Worm (Caenorhabditis elegans) whole organism, young adult: ENCODE measurements around the gene F08G12.1.

Experiments used
- F49E8.2 ChIP-seq: sonication (generic microtip); optimal IDR thresholded peaks from 3 replicates; lab custom pipeline; 2017; ENCODE audit warnings: missing genetic modification characterization, mild to moderate bottlenecking, missing compliant biosample characterization, antibody characterized with exemption, moderate library complexity; ENCODE audit not compliant: insufficient read depth
- ceh-58 ChIP-seq: fragments of 200-800 bp; sonication (Bioruptor generic); IDR thresholded peaks from 2 replicates; pipeline ENCODE4 v1.3.6; 2022; ENCODE audit warnings: missing genetic modification characterization, missing compliant biosample characterization
- ekl-4 ChIP-seq: fragments of 200-800 bp; sonication (Bioruptor generic); IDR thresholded peaks from 2 replicates; pipeline ENCODE4 v1.3.6; 2022; ENCODE audit warnings: missing genetic modification reagents, missing genetic modification characterization, missing compliant biosample characterization
- sptf-2 ChIP-seq: fragments of 200-800 bp; sonication (Bioruptor generic); optimal IDR thresholded peaks from 2 replicates; lab custom pipeline; 2018; ENCODE audit warnings: mild to moderate bottlenecking, missing genetic modification characterization, missing compliant biosample characterization

DNA sequence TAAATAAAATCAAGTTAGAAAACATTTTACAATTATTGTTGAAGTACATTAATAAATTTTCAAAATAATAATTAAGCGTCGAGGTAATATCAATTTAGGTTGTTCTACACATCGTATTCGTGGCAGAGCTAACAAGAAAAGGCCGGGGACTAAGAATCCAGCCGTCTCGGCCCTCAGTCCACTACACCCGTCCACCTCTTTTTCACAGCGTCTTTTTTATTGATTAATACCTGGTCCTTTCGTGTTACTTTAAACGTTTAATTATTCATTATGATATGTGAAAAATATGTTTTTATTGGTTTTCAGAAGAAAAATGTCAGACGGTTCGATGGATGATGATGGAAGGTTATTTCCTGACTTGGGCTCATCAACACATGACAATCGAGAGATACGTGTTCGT, 1.4 kb upstream of the F08G12.1 start, which contains the start of gene vhl-1:
- no peak for TF ChIP-seq sptf-2 (GFP tag; lab: Kevin White, UChicago)
- no peak for TF ChIP-seq ekl-4 (GFP tag; lab: Robert Waterston, UW)
- TF ChIP-seq F49E8.2 (tag; lab: Kevin White, UChicago), result no peak
- no peak for TF ChIP-seq ceh-58 (GFP tag; lab: Robert Waterston, UW)
